Fruit fly (Drosophila melanogaster): ENCODE results near the gene Ibf1.

Ibf1 gene

dm6 chr3R:9246879-9247621 lies 11.7 kb upstream of the Ibf1 start (continued):
- TF ChIP-seq Neu2 (GFP tag; optimal IDR thresholded peaks at IDR 0.05; ENCODE audit: borderline replicate concordance) (no peak), CG7271 (tag; optimal IDR thresholded peaks at IDR 0.05) (peak; percentile 54), rib (GFP tag; IDR thresholded peaks at IDR 0.05) (no peak), p53 (GFP tag; optimal IDR thresholded peaks at IDR 0.05) (no peak), gro (GFP tag; optimal IDR thresholded peaks at IDR 0.05) (no peak), Optix (GFP tag; IDR thresholded peaks at IDR 0.05) (no peak), CG16863 (GFP tag; optimal IDR thresholded peaks at IDR 0.05) (peak; percentile 51), CG4424 (GFP tag; optimal IDR thresholded peaks at IDR 0.05) (peak; percentile 67), ato (GFP tag; IDR thresholded peaks at IDR 0.05; ENCODE audit: partially characterized antibody) (no peak), CkIIα-i1 (GFP tag; IDR thresholded peaks at IDR 0.05) (no peak), MTF-1 (GFP tag; optimal IDR thresholded peaks at IDR 0.05; ENCODE audit: borderline replicate concordance) (peak; percentile 14), CG18599 (GFP tag; optimal IDR thresholded peaks at IDR 0.05) (peak; percentile 18), CG9609 (GFP tag; optimal IDR thresholded peaks at IDR 0.05) (no peak), chinmo (GFP tag; IDR thresholded peaks at IDR 0.05; ENCODE audit: partially characterized antibody) (no peak), dmrt11E (tag; optimal IDR thresholded peaks at IDR 0.05) (peak; percentile 68), CG11723 (GFP tag; optimal IDR thresholded peaks at IDR 0.05) (peak; percentile 64), HLH4C (GFP tag; IDR thresholded peaks at IDR 0.05; ENCODE audit: partially characterized antibody) (no peak), bigmax (GFP tag; optimal IDR thresholded peaks at IDR 0.05) (no peak), CG33213 (GFP tag; optimal IDR thresholded peaks at IDR 0.05) (no peak), B-H1 (GFP tag; IDR thresholded peaks at IDR 0.05) (no peak), az2 (GFP tag; optimal IDR thresholded peaks at IDR 0.05) (peak; percentile 67), schlank (tag; optimal IDR thresholded peaks at IDR 0.05) (no peak), Six4 (GFP tag; optimal IDR thresholded peaks at IDR 0.05) (peak; percentile 57), Doc3 (GFP tag; IDR thresholded peaks at IDR 0.05; ENCODE audit: partially characterized antibody) (no peak), stwl (tag; optimal IDR thresholded peaks at IDR 0.05) (no peak), Doc2 (GFP tag; IDR thresholded peaks at IDR 0.05) (no peak), Side (GFP tag; optimal IDR thresholded peaks at IDR 0.05) (peak; percentile 60), eve (GFP tag; optimal IDR thresholded peaks at IDR 0.05) (no peak), CG2116 (GFP tag; optimal IDR thresholded peaks at IDR 0.05) (no peak), Mad (GFP tag; optimal IDR thresholded peaks at IDR 0.05) (no peak), HLH3B (GFP tag; IDR thresholded peaks at IDR 0.05) (peak; percentile 65; the same call in 1 of the 2 replicates), Sox100B (GFP tag; optimal IDR thresholded peaks at IDR 0.05) (peak; percentile 71), Sin3A (optimal IDR thresholded peaks at IDR 0.05) (no peak), gfzf (GFP tag; optimal IDR thresholded peaks at IDR 0.05) (no peak), lov (optimal IDR thresholded peaks at IDR 0.05) (no peak), lov (GFP tag; IDR thresholded peaks at IDR 0.05) (no peak; the same call in 2 of the 3 replicates), CG14710 (tag; optimal IDR thresholded peaks at IDR 0.05) (peak; percentile 80), pros (GFP tag; optimal IDR thresholded peaks at IDR 0.05) (peak; percentile 93), CG2199 (GFP tag; IDR thresholded peaks at IDR 0.05) (no peak), zfh2 (GFP tag; optimal IDR thresholded peaks at IDR 0.05) (no peak), ssp (GFP tag; IDR thresholded peaks at IDR 0.05) (peak; percentile 41; the same call in 1 of the 2 replicates), CG15601 (tag; optimal IDR thresholded peaks at IDR 0.05) (peak; percentile 85), CG7987 (GFP tag; optimal IDR thresholded peaks at IDR 0.05) (no peak), CG18476 (GFP tag; optimal IDR thresholded peaks at IDR 0.05) (peak; percentile 42), CG1233 (GFP tag; optimal IDR thresholded peaks at IDR 0.05) (peak; percentile 44), grau (tag; optimal IDR thresholded peaks at IDR 0.05) (peak; percentile 64), slbo (GFP tag; IDR thresholded peaks at IDR 0.05) (peak; percentile 57), ci (GFP tag; IDR thresholded peaks at IDR 0.05) (peak; percentile 78), ac (GFP tag; optimal IDR thresholded peaks at IDR 0.05) (no peak), CG4328 (GFP tag; optimal IDR thresholded peaks at IDR 0.05) (peak; percentile 48)
